Fruit fly (Drosophila melanogaster) whole organism, embryonic: Measurements from ENCODE around the gene CG17637.

ENCODE experiments used
- CG11085 ChIP-seq: fragments of 200-800 bp; sonication (Bioruptor generic); IDR thresholded peaks from 2 replicates; pipeline ENCODE4 v1.3.6; 2022; ENCODE audit warnings: missing biosample characterization, missing genetic modification characterization
- CG11695 ChIP-seq: fragments of 200-800 bp; sonication (Bioruptor generic); IDR thresholded peaks from 3 replicates; pipeline ENCODE4 v1.3.6; 2022; ENCODE audit warnings: missing biosample characterization, missing genetic modification characterization
- CG11696 ChIP-seq: fragments of 200-800 bp; sonication (Bioruptor generic); IDR thresholded peaks from 2 replicates; pipeline ENCODE4 v1.3.6; 2022; ENCODE audit warnings: missing biosample characterization, missing genetic modification characterization
- CG12769 ChIP-seq: fragments of 200-800 bp; sonication (Bioruptor generic); optimal IDR thresholded peaks from 2 replicates; lab custom pipeline; 2019; ENCODE audit warnings: missing biosample characterization, mild to moderate bottlenecking, missing genetic modification characterization, moderate library complexity
- CG13894 ChIP-seq: fragments of 200-800 bp; sonication (Bioruptor generic); optimal IDR thresholded peaks from 3 replicates; lab custom pipeline; 2018; ENCODE audit warnings: missing biosample characterization, mild to moderate bottlenecking, missing genetic modification characterization, moderate library complexity
- CG14441 ChIP-seq: fragments of 200-800 bp; sonication (Bioruptor generic); IDR thresholded peaks from 2 replicates; pipeline ENCODE4 v1.3.6; 2022; ENCODE audit warnings: missing biosample characterization, missing genetic modification characterization
- CG17186 ChIP-seq: fragments of 200-800 bp; sonication (Bioruptor generic); optimal IDR thresholded peaks from 3 replicates; lab custom pipeline; 2017; ENCODE audit warnings: missing biosample characterization, missing genetic modification reagents, missing genetic modification characterization
- CG2875 ChIP-seq: fragments of 200-800 bp; sonication (Bioruptor generic); optimal IDR thresholded peaks from 2 replicates; lab custom pipeline; 2017; ENCODE audit warnings: missing biosample characterization, mild to moderate bottlenecking, missing genetic modification characterization, missing genetic modification reagents
- CG30403 ChIP-seq: fragments of 200-800 bp; sonication (Bioruptor generic); optimal IDR thresholded peaks from 3 replicates; lab custom pipeline; 2016; ENCODE audit warnings: missing biosample characterization, missing genetic modification characterization
- CG3163 ChIP-seq: fragments of 200-800 bp; sonication (Bioruptor generic); optimal IDR thresholded peaks from 3 replicates; lab custom pipeline; 2016; ENCODE audit warnings: missing biosample characterization, missing genetic modification characterization
- CG3281 ChIP-seq: fragments of 200-800 bp; sonication (Bioruptor generic); optimal IDR thresholded peaks from 3 replicates; lab custom pipeline; 2017; ENCODE audit warnings: missing biosample characterization, mild to moderate bottlenecking, missing genetic modification characterization
- CG6654 ChIP-seq: fragments of 200-800 bp; sonication (Bioruptor generic); optimal IDR thresholded peaks from 2 replicates; lab custom pipeline; 2017; ENCODE audit warnings: missing biosample characterization, mild to moderate bottlenecking, missing genetic modification characterization
- CG7271 ChIP-seq: fragments of 200-800 bp; sonication (Bioruptor generic); optimal IDR thresholded peaks from 2 replicates; lab custom pipeline; 2018; ENCODE audit warnings: missing biosample characterization, mild to moderate bottlenecking, missing genetic modification characterization, moderate library complexity
- CG8924 ChIP-seq: fragments of 200-800 bp; optimal IDR thresholded peaks from 3 replicates; lab custom pipeline; 2019; ENCODE audit warnings: missing biosample characterization, mild to moderate bottlenecking, missing genetic modification characterization, moderate library complexity
- D19B ChIP-seq: fragments of 200-800 bp; sonication (Bioruptor generic); optimal IDR thresholded peaks from 2 replicates; lab custom pipeline; 2017; ENCODE audit warnings: missing biosample characterization, mild to moderate bottlenecking, missing genetic modification characterization
- Fer1 ChIP-seq: fragments of 200-800 bp; sonication (Bioruptor generic); optimal IDR thresholded peaks from 2 replicates; lab custom pipeline; 2017; ENCODE audit warnings: missing biosample characterization, mild to moderate bottlenecking, missing genetic modification characterization
- Hmr ChIP-seq: fragments of 200-800 bp; sonication (Bioruptor generic); optimal IDR thresholded peaks from 3 replicates; lab custom pipeline; 2017; ENCODE audit warnings: mild to moderate bottlenecking, missing biosample characterization, missing genetic modification reagents, missing genetic modification characterization
- MTF-1 ChIP-seq: fragments of 200-800 bp; sonication (Bioruptor generic); optimal IDR thresholded peaks from 2 replicates; lab custom pipeline; 2018; ENCODE audit warnings: missing biosample characterization, mild to moderate bottlenecking, missing genetic modification characterization, borderline replicate concordance
- Med ChIP-seq: fragments of 200-800 bp; sonication (Bioruptor generic); peaks from one replicate; lab custom pipeline; 2016; ENCODE audit warnings: missing biosample characterization, missing genetic modification characterization, mild to moderate bottlenecking, inconsistent platforms, moderate library complexity
- Mes4 ChIP-seq: fragments of 200-800 bp; sonication (Bioruptor generic); optimal IDR thresholded peaks from 2 replicates; lab custom pipeline; 2016; ENCODE audit warnings: missing biosample characterization, missing genetic modification characterization
- PHDP ChIP-seq: fragments of 200-800 bp; sonication (Bioruptor generic); optimal IDR thresholded peaks from 3 replicates; lab custom pipeline; 2018; ENCODE audit warnings: missing biosample characterization, mild to moderate bottlenecking, missing genetic modification characterization, moderate library complexity
- Pdp1 ChIP-seq, 2 experiments: fragments of 200-800 bp; sonication (Bioruptor generic); optimal IDR thresholded peaks; 3 replicates each; lab custom pipeline; 2016; ENCODE audit warnings: missing biosample characterization in 2 of 2, missing genetic modification characterization in 2 of 2, mild to moderate bottlenecking in 1 of 2, moderate library complexity in 1 of 2
- abd-A ChIP-seq: fragments of 200-800 bp; sonication (Bioruptor generic); optimal IDR thresholded peaks from 3 replicates; lab custom pipeline; 2019; ENCODE audit warnings: missing biosample characterization, mild to moderate bottlenecking, missing genetic modification characterization, moderate library complexity
- cato ChIP-seq: fragments of 200-800 bp; sonication (Bioruptor generic); optimal IDR thresholded peaks from 2 replicates; lab custom pipeline; 2016; ENCODE audit warnings: missing biosample characterization, missing genetic modification characterization, borderline replicate concordance
- cwo ChIP-seq: fragments of 200-800 bp; sonication (Bioruptor generic); optimal IDR thresholded peaks from 3 replicates; lab custom pipeline; 2017; ENCODE audit warnings: missing biosample characterization, missing genetic modification characterization, mild to moderate bottlenecking, moderate library complexity, missing genetic modification reagents
- da ChIP-seq: fragments of 200-800 bp; sonication (Bioruptor generic); optimal IDR thresholded peaks from 2 replicates; lab custom pipeline; 2016; ENCODE audit warnings: missing biosample characterization, missing genetic modification characterization
- exex ChIP-seq: fragments of 200-800 bp; sonication (Bioruptor generic); optimal IDR thresholded peaks from 4 replicates; lab custom pipeline; 2018; ENCODE audit warnings: missing biosample characterization, mild to moderate bottlenecking, missing genetic modification characterization, moderate library complexity
- gem ChIP-seq: fragments of 200-800 bp; sonication (Bioruptor generic); optimal IDR thresholded peaks from 2 replicates; lab custom pipeline; 2019; ENCODE audit warnings: missing biosample characterization, mild to moderate bottlenecking, missing genetic modification characterization, moderate library complexity
- hkb ChIP-seq, 2 experiments: fragments of 200-800 bp in 1 of 2; fragments of >200 bp in 1 of 2; sonication (Bioruptor generic) in 1 of 2; IDR thresholded peaks in 1 of 2; optimal IDR thresholded peaks in 1 of 2; 2 replicates each; pipeline versions ENCODE4 v1.3.6 to Lab custom; 2017 to 2022; ENCODE audit warnings: missing biosample characterization in 1 of 2, missing genetic modification characterization in 1 of 2
- hth ChIP-seq: fragments of >200 bp; optimal IDR thresholded peaks from 2 replicates; lab custom pipeline; 2017; ENCODE audit warnings: inconsistent platforms
- lab ChIP-seq: fragments of 200-800 bp; sonication (Bioruptor generic); optimal IDR thresholded peaks from 3 replicates; lab custom pipeline; 2017; ENCODE audit warnings: missing biosample characterization, missing genetic modification characterization, mild to moderate bottlenecking, moderate library complexity, missing genetic modification reagents
- lola ChIP-seq, 3 experiments: fragments of >200 bp in 2 of 3; fragments of 200-800 bp in 1 of 3; sonication (Bioruptor generic) in 1 of 3; optimal IDR thresholded peaks; 2 replicates each; lab custom pipeline; 2017 to 2019; ENCODE audit warnings: missing biosample characterization in 3 of 3, missing genetic modification characterization in 3 of 3, mild to moderate bottlenecking in 1 of 3, moderate library complexity in 1 of 3
- pan ChIP-seq, 4 experiments: fragments of >200 bp in 3 of 4; fragments of 200-800 bp in 1 of 4; sonication (Bioruptor generic) in 1 of 4; optimal IDR thresholded peaks in 3 of 4; IDR thresholded peaks in 1 of 4; 2 replicates each; pipeline versions ENCODE4 v1.3.6 to Lab custom; 2017 to 2022; ENCODE audit warnings: missing biosample characterization in 2 of 4, missing genetic modification characterization in 2 of 4, mixed read lengths in 1 of 4
- rib ChIP-seq: fragments of 200-800 bp; sonication (Bioruptor generic); IDR thresholded peaks from 2 replicates; pipeline ENCODE4 v1.3.6; 2022; ENCODE audit warnings: missing biosample characterization, missing genetic modification characterization
- sd ChIP-seq: fragments of 200-800 bp; sonication (Bioruptor generic); optimal IDR thresholded peaks from 3 replicates; lab custom pipeline; 2018; ENCODE audit warnings: missing biosample characterization, mild to moderate bottlenecking, missing genetic modification characterization, moderate library complexity
- sens ChIP-seq: fragments of 200-800 bp; sonication (Bioruptor generic); peaks from one replicate; lab custom pipeline; 2016; ENCODE audit warnings: missing biosample characterization, missing genetic modification characterization
- sqz ChIP-seq: fragments of 200-800 bp; sonication (Bioruptor generic); optimal IDR thresholded peaks from 3 replicates; lab custom pipeline; 2018; ENCODE audit warnings: missing biosample characterization, mild to moderate bottlenecking, missing genetic modification characterization
- trem ChIP-seq: fragments of 200-800 bp; optimal IDR thresholded peaks from 3 replicates; lab custom pipeline; 2019; ENCODE audit warnings: missing biosample characterization, mild to moderate bottlenecking, missing genetic modification characterization, moderate library complexity

The CG17637 gene

DNA sequence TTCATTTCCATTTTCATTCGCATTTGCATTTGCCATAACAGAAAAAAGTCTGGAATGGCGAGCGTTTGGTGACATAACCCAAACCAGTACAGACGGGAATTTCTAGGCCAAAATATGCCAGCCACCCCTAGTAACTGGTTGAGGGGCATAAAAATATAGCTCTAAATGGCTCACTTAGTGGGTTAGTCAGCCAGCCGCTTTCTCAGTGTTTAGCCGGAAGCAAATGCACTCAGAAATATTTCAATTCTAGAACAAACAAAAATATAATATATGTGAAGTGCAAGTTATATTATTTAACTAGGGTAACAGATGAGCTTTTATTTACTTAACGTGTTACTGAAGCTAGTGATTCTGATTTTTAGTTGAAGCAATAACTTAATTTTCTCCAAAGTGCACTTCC lies 32.9 kb downstream of the CG17637 start:
- TF ChIP-seq CG11085 (no peak), sqz (GFP tag; lab: Kevin White, UChicago) (no peak), lola (GFP tag; optimal IDR thresholded peaks at IDR 0.05; lab: Kevin White, UChicago) (peak in 1 of 3 experiments; percentile 24), Mes4 (no peak), CG8924 (tag; lab: Kevin White, UChicago) (no peak), CG3163 (GFP tag; lab: Kevin White, UChicago) (no peak), CG17186 (no peak), Pdp1 (GFP tag; optimal IDR thresholded peaks at IDR 0.05; lab: Kevin White, UChicago) (peak in 1 of 2 experiments; percentile 15), CG7271 (tag; lab: Kevin White, UChicago) (no peak), sens (peak; percentile 72), CG6654 (GFP tag; lab: Kevin White, UChicago) (no peak), pan (optimal IDR thresholded peaks at IDR 0.05; lab: Kevin White, UChicago) (no peak), pan (GFP tag; optimal IDR thresholded peaks at IDR 0.05 in 1 of 2, IDR thresholded peaks at IDR 0.05 in 1 of 2) (no peak), CG13894 (peak; percentile 15), gem (tag; lab: Kevin White, UChicago) (peak; percentile 0), Med (peak; percentile 62), D19B (GFP tag; lab: Kevin White, UChicago) (no peak), cato (GFP tag; lab: Kevin White, UChicago) (no peak), MTF-1 (GFP tag; lab: Kevin White, UChicago) (no peak)

DNA sequence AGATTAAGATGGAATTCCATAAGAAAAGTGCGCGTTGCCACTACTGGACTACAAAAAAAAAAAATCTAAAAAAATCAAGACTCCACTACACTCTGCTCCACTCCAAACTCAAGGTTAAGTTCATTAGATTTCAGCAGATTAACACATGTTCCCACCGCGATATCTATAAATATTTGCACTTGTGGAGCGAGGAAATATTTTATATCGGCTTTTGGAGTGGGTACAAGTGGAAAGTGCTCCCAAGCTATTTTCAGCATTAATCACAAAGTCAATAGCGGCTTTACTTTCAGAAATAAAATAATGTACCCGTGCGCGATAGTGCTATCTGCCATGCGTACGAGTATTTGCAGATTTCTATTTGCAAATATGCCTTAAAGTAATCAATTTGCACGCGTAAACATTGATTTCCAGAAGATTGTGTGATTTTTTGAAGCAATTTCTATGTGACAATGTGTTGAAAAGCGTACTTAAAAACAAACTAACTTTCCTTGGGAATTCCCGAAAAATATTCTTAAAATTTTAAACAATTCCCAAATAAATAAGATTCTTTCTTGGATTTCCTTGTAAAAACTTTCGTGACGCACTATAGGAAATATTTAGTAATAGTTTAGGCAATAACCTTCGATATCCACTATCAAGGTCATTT lies 33.8 kb downstream of the CG17637 start:
- TF ChIP-seq sens (peak; percentile 85), CG3281 (GFP tag; lab: Kevin White, UChicago) (peak; percentile 40), CG12769 (peak; percentile 25), exex (tag; lab: Kevin White, UChicago) (peak; percentile 43), Fer1 (GFP tag; lab: Kevin White, UChicago) (peak; percentile 10), Med (peak; percentile 81), CG11695 (GFP tag; lab: Robert Waterston, UW) (0 out of 3 replicates have a peak, but pooled peaks have one; percentile 17), lab (GFP tag; lab: Kevin White, UChicago) (peak; percentile 58), CG14441 (no peak), hkb (optimal IDR thresholded peaks at IDR 0.05; lab: Kevin White, UChicago) (no peak), hkb (GFP tag; IDR thresholded peaks at IDR 0.05; lab: Robert Waterston, UW) (0 out of 2 replicates have a peak, but pooled peaks have one; percentile 27), da (GFP tag; lab: Kevin White, UChicago) (no peak), Hmr (GFP tag; lab: Kevin White, UChicago) (peak; percentile 42), hth (lab: Kevin White, UChicago) (no peak), rib (GFP tag; lab: Robert Waterston, UW) (0 out of 2 replicates have a peak, but pooled peaks have one; percentile 8), CG11696 (GFP tag; lab: Robert Waterston, UW) (no peak), CG30403 (GFP tag; lab: Kevin White, UChicago) (no peak), cwo (GFP tag; lab: Kevin White, UChicago) (peak; percentile 53), abd-A (tag; lab: Kevin White, UChicago) (no peak), CG2875 (GFP tag; lab: Kevin White, UChicago) (no peak), trem (tag; lab: Kevin White, UChicago) (no peak), PHDP (no peak), sd (peak; percentile 29)
